Fruit fly (Drosophila melanogaster): ENCODE measurements around the gene Cyp4ac3.
A peak's percentile ranks its signal among the peaks of the same experiment; 100 is the strongest.

- TF ChIP-seq Hr83 (GFP tag; optimal IDR thresholded peaks at IDR 0.05; ENCODE audit: poor library complexity, severe bottlenecking) (peak; percentile 77), h (GFP tag; optimal IDR thresholded peaks at IDR 0.05) (no peak), Hr78 (GFP tag; optimal IDR thresholded peaks at IDR 0.05) (no peak), usp (GFP tag; optimal IDR thresholded peaks at IDR 0.05) (no peak), pan (optimal IDR thresholded peaks at IDR 0.05) (no peak), woc (GFP tag; optimal IDR thresholded peaks at IDR 0.05) (no peak)
These were observed 23.8 kb downstream of the Cyp4ac3 start for dm6 chr2L:5291869-5292642.

Measured in whole organism, wandering third instar larva.